Fruit fly (Drosophila melanogaster): Measurements from ENCODE around the gene PGAP5.

The PGAP5 gene

DNA sequence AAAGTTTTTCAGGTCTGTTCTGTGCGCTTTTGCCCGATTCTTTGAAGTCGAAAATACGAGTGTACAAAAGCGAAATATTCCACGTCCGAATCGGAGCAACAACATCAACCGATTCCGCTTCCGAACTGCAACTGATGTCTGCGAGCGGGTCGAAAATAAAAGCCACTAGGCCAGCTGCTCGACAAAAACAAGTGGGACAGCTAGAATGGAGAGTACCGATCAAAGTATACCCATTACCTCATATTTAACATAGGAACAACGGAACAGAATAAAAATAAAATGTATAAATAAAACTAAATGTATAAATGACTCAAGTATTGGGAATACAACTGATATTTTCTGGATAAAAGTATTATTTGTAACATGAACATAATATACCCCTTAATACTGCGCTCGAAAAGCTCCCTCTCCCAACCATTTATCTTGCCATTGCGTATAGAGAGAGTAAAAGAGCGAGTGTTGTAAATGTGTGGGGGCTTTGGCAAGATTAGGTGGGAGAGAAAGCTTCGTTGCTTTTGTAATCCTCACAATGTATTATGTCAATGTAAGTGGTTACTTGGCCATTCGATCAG lies 6.4 kb downstream of the PGAP5 start, which contains the start of gene SLC5A11 (continued):
- TF ChIP-seq CG12155 (GFP tag; optimal IDR thresholded peaks at IDR 0.05) (peak; percentile 98), Fer3 (tag; optimal IDR thresholded peaks at IDR 0.05) (peak; percentile 95), CG8924 (tag; optimal IDR thresholded peaks at IDR 0.05) (peak; percentile 100), pfk (GFP tag; optimal IDR thresholded peaks at IDR 0.05) (no peak), CG13424 (tag; optimal IDR thresholded peaks at IDR 0.05) (peak; percentile 97), CG17361 (GFP tag; IDR thresholded peaks at IDR 0.05) (peak; percentile 95), sens-2 (GFP tag; IDR thresholded peaks at IDR 0.05) (peak; percentile 95), zfh1 (GFP tag; IDR thresholded peaks at IDR 0.05) (peak; percentile 94), bsh (GFP tag; optimal IDR thresholded peaks at IDR 0.05) (peak; percentile 95 to 100), H15 (GFP tag; IDR thresholded peaks at IDR 0.05) (peak; percentile 96), toy (GFP tag; IDR thresholded peaks at IDR 0.05) (peak; percentile 94), twi (tag; optimal IDR thresholded peaks at IDR 0.05) (peak; percentile 72), stwl (tag; optimal IDR thresholded peaks at IDR 0.05) (no peak), Mes4 (GFP tag; optimal IDR thresholded peaks at IDR 0.05) (no peak), Xbp1 (GFP tag; optimal IDR thresholded peaks at IDR 0.05) (peak; percentile 100), H2.0 (GFP tag; IDR thresholded peaks at IDR 0.05) (peak; percentile 100), CG3726 (GFP tag; IDR thresholded peaks at IDR 0.05) (peak; percentile 98), CG1529 (GFP tag; optimal IDR thresholded peaks at IDR 0.05) (peak; percentile 94), Trl (optimal IDR thresholded peaks at IDR 0.05) (peak; percentile 83 to 99), Trl (GFP tag; optimal IDR thresholded peaks at IDR 0.05) (peak; percentile 96), CHES-1-like (GFP tag; optimal IDR thresholded peaks at IDR 0.05) (peak; percentile 54), CG1647 (GFP tag; optimal IDR thresholded peaks at IDR 0.05) (peak; percentile 99), dmrt99B (tag; optimal IDR thresholded peaks at IDR 0.05) (peak; percentile 100), salm (tag; optimal IDR thresholded peaks at IDR 0.05) (peak; percentile 81), CG17802 (tag; optimal IDR thresholded peaks at IDR 0.05) (peak; percentile 61), PHDP (tag; optimal IDR thresholded peaks at IDR 0.05) (peak; percentile 97), CG15514 (GFP tag; optimal IDR thresholded peaks at IDR 0.05) (peak; percentile 92), Lim3 (GFP tag; IDR thresholded peaks at IDR 0.05) (peak; percentile 99), knrl (GFP tag; IDR thresholded peaks at IDR 0.05; ENCODE audit: partially characterized antibody) (no peak; the same call in 2 of the 3 replicates), CG11695 (GFP tag; IDR thresholded peaks at IDR 0.05) (peak; percentile 100), CG8944 (GFP tag; optimal IDR thresholded peaks at IDR 0.05) (peak; percentile 54), unpg (GFP tag; optimal IDR thresholded peaks at IDR 0.05) (peak; percentile 85), Gug (GFP tag; IDR thresholded peaks at IDR 0.05) (peak; percentile 87), zfh2 (GFP tag; optimal IDR thresholded peaks at IDR 0.05) (peak; percentile 78), Nf-YA (GFP tag; IDR thresholded peaks at IDR 0.05) (peak; percentile 77), Lpt (GFP tag; optimal IDR thresholded peaks at IDR 0.05) (no peak), CG4404 (GFP tag; IDR thresholded peaks at IDR 0.05) (peak; percentile 85), dysf (GFP tag; IDR thresholded peaks at IDR 0.05) (peak; percentile 99), HmgD (GFP tag; optimal IDR thresholded peaks at IDR 0.05) (no peak), Sox100B (GFP tag; optimal IDR thresholded peaks at IDR 0.05) (peak; percentile 99), CrebB (tag; optimal IDR thresholded peaks at IDR 0.05) (peak; percentile 94), bbx (GFP tag; IDR thresholded peaks at IDR 0.05; ENCODE audit: partially characterized antibody) (no peak; the same call in 1 of the 2 replicates), D19A (tag; optimal IDR thresholded peaks at IDR 0.05) (peak; percentile 87), CG7271 (tag; optimal IDR thresholded peaks at IDR 0.05) (peak; percentile 66), tup (GFP tag; optimal IDR thresholded peaks at IDR 0.05) (peak; percentile 97), Poxn (GFP tag; IDR thresholded peaks at IDR 0.05) (peak; percentile 32; the same call in 1 of the 2 replicates), jing (GFP tag; optimal IDR thresholded peaks at IDR 0.05) (peak; percentile 99), Nf-YC (tag; optimal IDR thresholded peaks at IDR 0.05) (peak; percentile 91), CG4617 (GFP tag; optimal IDR thresholded peaks at IDR 0.05; ENCODE audit: borderline replicate concordance) (peak; percentile 88), CG12391 (tag; optimal IDR thresholded peaks at IDR 0.05) (peak; percentile 98)
